Fruit fly (Drosophila melanogaster) S2 (cell line): ENCODE measurements around the gene Mst98Ca.

Source experiments
- CG8478 ChIP-seq: fragments of >200 bp; optimal IDR thresholded peaks from 2 replicates; lab custom pipeline; 2018
- CTCF ChIP-seq, 2 experiments: fragments of >200 bp; optimal IDR thresholded peaks; 2 replicates each; lab custom pipeline; 2018

DNA sequence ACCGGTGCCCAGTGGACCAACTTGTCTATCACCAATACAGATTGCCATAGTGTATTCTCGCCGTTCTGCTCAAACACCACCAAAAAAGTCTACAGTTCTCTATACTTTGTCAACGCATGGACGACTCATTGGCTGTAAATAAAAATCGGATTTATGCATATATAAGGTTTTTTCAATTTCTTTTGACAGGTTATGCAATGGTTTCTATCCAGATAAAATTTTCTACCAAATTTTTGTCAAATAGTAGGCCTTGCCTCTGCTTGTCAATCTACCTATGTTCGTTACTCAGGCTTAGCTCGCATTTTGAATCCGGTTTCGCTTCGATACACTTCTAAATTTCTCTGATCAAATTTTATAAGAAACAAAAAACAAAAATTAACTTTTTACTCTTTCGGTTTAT lies 1.4 kb downstream of the Mst98Ca start, which contains the start of gene Mst98Cb:
- TF ChIP-seq CG8478 (lab: Kevin White, UChicago) (no peak), CTCF (optimal IDR thresholded peaks at IDR 0.05; lab: Kevin White, UChicago) (no peak)
